Worm (Caenorhabditis elegans): ENCODE results near the gene F47B10.5.

Gene F47B10.5

ce11 chrX:10903416-10903815 is 13.1 kb upstream of the F47B10.5 start:
- TF ChIP-seq fos-1 (tag; optimal IDR thresholded peaks at IDR 0.05) (peak; percentile 66), nhr-6 (tag; optimal IDR thresholded peaks at IDR 0.05) (no peak), lin-13 (GFP tag; optimal IDR thresholded peaks at IDR 0.05) (no peak), nhr-23 (tag; optimal IDR thresholded peaks at IDR 0.05) (no peak), lin-11 (tag; optimal IDR thresholded peaks at IDR 0.05) (no peak), ceh-82 (tag; optimal IDR thresholded peaks at IDR 0.05) (no peak), ztf-1 (GFP tag; conservative IDR thresholded peaks at IDR 0.05) (no peak), elt-1 (tag; optimal IDR thresholded peaks at IDR 0.05) (no peak), mab-5 (tag; optimal IDR thresholded peaks at IDR 0.05) (no peak), nhr-10 (tag; optimal IDR thresholded peaks at IDR 0.05) (no peak), peb-1 (tag; optimal IDR thresholded peaks at IDR 0.05) (no peak), sma-9 (GFP tag; optimal IDR thresholded peaks at IDR 0.05) (peak; percentile 35), sma-9 (tag; optimal IDR thresholded peaks at IDR 0.05) (no peak)

DNA sequence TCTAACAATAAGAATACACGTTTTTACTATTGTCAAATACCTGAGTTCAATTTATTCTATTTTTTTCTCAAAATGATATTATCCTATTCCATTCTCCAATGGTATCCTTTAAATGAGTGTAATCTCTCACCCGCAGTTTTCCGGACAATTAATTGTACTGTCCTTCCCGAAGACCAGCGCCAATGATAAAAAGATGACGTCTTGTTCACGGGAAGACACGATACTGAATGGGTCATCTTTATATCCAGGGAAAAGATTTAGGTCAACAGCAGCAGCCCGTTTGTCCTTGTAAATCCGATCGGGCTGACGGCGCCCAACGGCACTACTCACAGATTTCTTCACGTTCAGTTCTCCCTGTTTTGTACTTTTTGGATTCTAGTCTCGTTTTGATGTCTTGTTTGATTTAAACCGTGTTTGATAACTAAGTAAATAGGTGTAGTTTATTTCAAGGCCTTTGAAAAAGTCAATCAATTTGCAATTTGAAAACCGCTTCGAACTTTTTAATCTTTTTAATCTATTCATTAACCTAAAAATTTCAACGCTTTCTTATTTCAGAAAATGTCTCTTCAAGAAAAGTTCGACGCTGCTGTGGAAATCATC is 12.5 kb upstream of the F47B10.5 start, which contains the start of gene acbp-3:
TSS of gene acbp-3 (plus strand) at position 550 of the 600 bp plus-strand sequence.
- TF ChIP-seq nhr-21 (tag; optimal IDR thresholded peaks at IDR 0.05) (peak; percentile 32), fos-1 (tag; optimal IDR thresholded peaks at IDR 0.05) (peak; percentile 25), ztf-4 (tag; optimal IDR thresholded peaks at IDR 0.05) (no peak), ztf-1 (GFP tag; conservative IDR thresholded peaks at IDR 0.05) (no peak), ceh-16 (tag; optimal IDR thresholded peaks at IDR 0.05) (no peak), aly-2 (tag; optimal IDR thresholded peaks at IDR 0.05) (no peak), unc-55 (GFP tag; optimal IDR thresholded peaks at IDR 0.05) (no peak), peb-1 (tag; optimal IDR thresholded peaks at IDR 0.05) (no peak), nhr-77 (tag; optimal IDR thresholded peaks at IDR 0.05) (no peak), lin-13 (GFP tag; optimal IDR thresholded peaks at IDR 0.05) (no peak)

DNA sequence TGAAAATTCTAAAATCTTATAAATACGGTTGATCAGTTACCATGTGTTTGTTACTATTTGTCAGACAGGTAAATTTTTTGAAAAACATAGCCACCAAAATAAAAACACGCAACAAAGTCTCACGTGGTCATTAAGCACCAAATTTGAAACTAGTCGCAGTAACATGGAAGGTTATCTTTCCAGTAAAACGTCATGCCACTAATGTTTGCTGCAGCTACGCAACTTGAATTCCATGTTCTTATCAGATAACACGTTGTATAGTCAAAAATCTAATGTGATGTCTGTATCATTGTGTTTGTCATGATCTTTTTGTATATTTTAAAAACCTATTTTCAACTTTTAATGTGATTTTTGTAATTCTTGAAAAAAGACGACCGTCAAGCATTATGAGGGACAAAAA is 11.4 kb upstream of the F47B10.5 start:
- no peak for TF ChIP-seq ama-1 (optimal IDR thresholded peaks at IDR 0.05)
- TF ChIP-seq gmeb-1 (tag; optimal IDR thresholded peaks at IDR 0.05) = peak; percentile 26
- no peak for TF ChIP-seq Y55F3AM.14 (GFP tag; optimal IDR thresholded peaks at IDR 0.05)
- TF ChIP-seq F13H6.1 (tag; optimal IDR thresholded peaks at IDR 0.05) = no peak
- peak; percentile 84 for TF ChIP-seq sma-9 (GFP tag; optimal IDR thresholded peaks at IDR 0.05)
- TF ChIP-seq sma-9 (tag; optimal IDR thresholded peaks at IDR 0.05) = no peak
- peak; percentile 75 for TF ChIP-seq crh-2 (tag; optimal IDR thresholded peaks at IDR 0.05)
- TF ChIP-seq mdl-1 (tag; optimal IDR thresholded peaks at IDR 0.05) = peak in 1 of 2 experiments; percentile 33
- TF ChIP-seq ztf-4 (tag; optimal IDR thresholded peaks at IDR 0.05) = no peak
- TF ChIP-seq ztf-1 (GFP tag; conservative IDR thresholded peaks at IDR 0.05) = no peak
- TF ChIP-seq sma-3 (GFP tag; optimal IDR thresholded peaks at IDR 0.05) = peak; percentile 40
- TF ChIP-seq fos-1 (tag; optimal IDR thresholded peaks at IDR 0.05) = peak; percentile 84
- no peak for TF ChIP-seq nhr-21 (tag; optimal IDR thresholded peaks at IDR 0.05)

DNA sequence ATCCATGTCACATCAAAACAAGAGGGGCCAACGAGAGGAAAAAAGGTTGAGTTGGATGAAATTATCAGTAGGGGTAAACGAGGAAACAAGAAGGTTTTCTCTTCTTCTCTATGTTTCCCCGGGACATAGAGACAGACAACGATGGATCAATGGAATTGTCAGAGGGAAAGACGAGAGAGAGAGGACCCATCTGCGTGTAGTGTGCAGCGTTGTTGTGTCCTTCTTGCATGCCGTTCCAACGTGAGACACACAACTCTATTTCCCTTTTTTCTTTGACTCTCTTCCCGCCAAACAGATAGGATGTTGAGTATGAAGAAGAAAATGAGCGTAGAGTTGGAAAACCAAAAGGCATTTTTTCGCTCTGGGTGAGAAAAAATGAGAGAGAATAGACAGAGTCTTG is 10.6 kb upstream of the F47B10.5 start:
- TF ChIP-seq peb-1 (tag; optimal IDR thresholded peaks at IDR 0.05) = no peak
- TF ChIP-seq ztf-4 (tag; optimal IDR thresholded peaks at IDR 0.05) = no peak
- no peak for TF ChIP-seq elt-3 (tag; optimal IDR thresholded peaks at IDR 0.05)
- TF ChIP-seq nhr-10 (tag; optimal IDR thresholded peaks at IDR 0.05) = no peak
- no peak for TF ChIP-seq gmeb-1 (tag; optimal IDR thresholded peaks at IDR 0.05)
- peak; percentile 88 for TF ChIP-seq sma-9 (GFP tag; optimal IDR thresholded peaks at IDR 0.05)
- TF ChIP-seq sma-9 (tag; optimal IDR thresholded peaks at IDR 0.05) = no peak
- no peak for TF ChIP-seq elt-1 (tag; optimal IDR thresholded peaks at IDR 0.05)
- peak; percentile 29 for TF ChIP-seq zag-1 (tag; optimal IDR thresholded peaks at IDR 0.05)
- TF ChIP-seq mbf-1 (tag; optimal IDR thresholded peaks at IDR 0.05) = no peak
- TF ChIP-seq nhr-77 (tag; optimal IDR thresholded peaks at IDR 0.05) = no peak
- no peak for TF ChIP-seq nhr-12 (tag; optimal IDR thresholded peaks at IDR 0.05)
- TF ChIP-seq ZK546.5 (tag; optimal IDR thresholded peaks at IDR 0.05) = no peak
- peak; percentile 93 for TF ChIP-seq nhr-129 (tag; optimal IDR thresholded peaks at IDR 0.05)
- peak; percentile 64 for TF ChIP-seq nhr-6 (tag; optimal IDR thresholded peaks at IDR 0.05)
- TF ChIP-seq nhr-25 (tag; optimal IDR thresholded peaks at IDR 0.05) = peak; percentile 9
- TF ChIP-seq dmd-4 (tag; optimal IDR thresholded peaks at IDR 0.05) = no peak
- no peak for TF ChIP-seq ztf-1 (GFP tag; conservative IDR thresholded peaks at IDR 0.05)
- peak; percentile 50 for TF ChIP-seq mab-5 (tag; optimal IDR thresholded peaks at IDR 0.05)
- TF ChIP-seq lin-13 (GFP tag; optimal IDR thresholded peaks at IDR 0.05) = peak; percentile 31
- peak; percentile 15 to 70 for TF ChIP-seq mdl-1 (tag; optimal IDR thresholded peaks at IDR 0.05)
- no peak for TF ChIP-seq nhr-23 (tag; optimal IDR thresholded peaks at IDR 0.05)
- peak; percentile 18 to 66 for TF ChIP-seq lsy-2 (tag; optimal IDR thresholded peaks at IDR 0.05)
- no peak for TF ChIP-seq aly-2 (tag; optimal IDR thresholded peaks at IDR 0.05)
- peak; percentile 88 for TF ChIP-seq C34F6.9 (tag; optimal IDR thresholded peaks at IDR 0.05)
- peak; percentile 83 for TF ChIP-seq unc-55 (GFP tag; optimal IDR thresholded peaks at IDR 0.05)
- TF ChIP-seq Y55F3AM.14 (GFP tag; optimal IDR thresholded peaks at IDR 0.05) = no peak
- no peak for TF ChIP-seq ama-1 (optimal IDR thresholded peaks at IDR 0.05)
- TF ChIP-seq egl-27 (tag; optimal IDR thresholded peaks at IDR 0.05) = peak; percentile 41
- TF ChIP-seq unc-62 (GFP tag; optimal IDR thresholded peaks at IDR 0.05) = no peak
- no peak for TF ChIP-seq alr-1 (tag; optimal IDR thresholded peaks at IDR 0.05)
- peak; percentile 66 for TF ChIP-seq nhr-21 (tag; optimal IDR thresholded peaks at IDR 0.05)
- peak; percentile 36 for TF ChIP-seq snpc-4 (tag; optimal IDR thresholded peaks at IDR 0.05)
- peak; percentile 44 for TF ChIP-seq crh-2 (tag; optimal IDR thresholded peaks at IDR 0.05)
- TF ChIP-seq F13H6.1 (tag; optimal IDR thresholded peaks at IDR 0.05) = peak; percentile 80
- peak; percentile 45 for TF ChIP-seq fos-1 (tag; optimal IDR thresholded peaks at IDR 0.05)
- no peak for TF ChIP-seq skn-1 (tag; optimal IDR thresholded peaks at IDR 0.05)
- no peak for TF ChIP-seq lin-39 (tag; optimal IDR thresholded peaks at IDR 0.05)
- TF ChIP-seq sem-4 (tag; optimal IDR thresholded peaks at IDR 0.05) = peak; percentile 17
- no peak for TF ChIP-seq lin-11 (tag; optimal IDR thresholded peaks at IDR 0.05)
